ENCODE assay signal across 4 fruit fly cellular contexts in the genomic region with DNA sequence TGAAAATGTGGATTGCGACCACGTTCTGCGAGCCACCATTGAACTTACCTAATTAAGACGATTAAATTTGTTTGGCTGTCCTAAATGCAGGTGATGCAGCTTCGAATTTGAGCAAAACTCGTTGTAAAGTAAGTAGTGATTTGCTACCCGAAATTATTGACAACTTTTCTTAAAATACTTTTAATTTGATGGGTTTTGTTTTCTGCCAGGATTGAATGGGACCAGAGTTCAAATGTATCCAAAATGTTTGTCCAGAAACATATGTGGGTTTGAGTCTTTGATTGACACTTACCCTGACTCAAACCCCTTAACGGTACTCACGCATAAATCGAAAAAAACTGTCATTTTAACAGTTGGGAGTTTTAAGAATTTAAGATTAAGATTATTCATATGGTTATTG.
TF ChIP-seq lines count a peak whose summit lies in the region.

Gene CG15715, minus strand, starts transcription at position 274 of the 400 bp plus-strand sequence.

- peak; percentile 47 for TF ChIP-seq CTCF in whole organism, embryonic (GFP tag; optimal IDR thresholded peaks at IDR 0.05; lab: Kevin White, UChicago)

TF ChIP-seq in whole organism, adult, 20 proteins besides CTCF, POLR2A, EP300 and RAD21:
- TF ChIP-seq CG33017 (tag; optimal IDR thresholded peaks at IDR 0.05; lab: Kevin White, UChicago) (no peak), Mnt (GFP tag; optimal IDR thresholded peaks at IDR 0.05; lab: Kevin White, UChicago) (peak; percentile 42), CG12768 (GFP tag; optimal IDR thresholded peaks at IDR 0.05; lab: Kevin White, UChicago) (no peak), bab1 (GFP tag; optimal IDR thresholded peaks at IDR 0.05; lab: Kevin White, UChicago) (peak; percentile 55), ovo (GFP tag; optimal IDR thresholded peaks at IDR 0.05; lab: Kevin White, UChicago) (peak; percentile 78), CG1620 (GFP tag; optimal IDR thresholded peaks at IDR 0.05; lab: Kevin White, UChicago) (no peak)

TF ChIP-seq in whole organism, embryonic, 481 proteins besides CTCF, POLR2A, EP300 and RAD21 (continues in another document):
- TF ChIP-seq CG31224 (GFP tag; IDR thresholded peaks at IDR 0.05; lab: Robert Waterston, UW) (no peak), CG14860 (GFP tag; IDR thresholded peaks at IDR 0.05; lab: Robert Waterston, UW; ENCODE audit: partially characterized antibody) (no peak), CG9215 (GFP tag; IDR thresholded peaks at IDR 0.05; lab: Robert Waterston, UW) (no peak), CG7556 (GFP tag; optimal IDR thresholded peaks at IDR 0.05; lab: Kevin White, UChicago) (no peak), Ssrp (tag; optimal IDR thresholded peaks at IDR 0.05; lab: Kevin White, UChicago) (no peak), CG6683 (GFP tag; optimal IDR thresholded peaks at IDR 0.05; lab: Kevin White, UChicago) (no peak), NFAT (GFP tag; IDR thresholded peaks at IDR 0.05; lab: Robert Waterston, UW) (no peak), CG33213 (GFP tag; optimal IDR thresholded peaks at IDR 0.05; lab: Kevin White, UChicago) (peak; percentile 81), CG11695 (GFP tag; IDR thresholded peaks at IDR 0.05; lab: Robert Waterston, UW) (no peak), tio (GFP tag; optimal IDR thresholded peaks at IDR 0.05; lab: Kevin White, UChicago) (no peak), CG8290 (GFP tag; optimal IDR thresholded peaks at IDR 0.05; lab: Kevin White, UChicago) (peak; percentile 48), CG8290 (tag; optimal IDR thresholded peaks at IDR 0.05; lab: Kevin White, UChicago) (peak in 1 of 2 experiments; percentile 71), Lpt (GFP tag; optimal IDR thresholded peaks at IDR 0.05; lab: Kevin White, UChicago) (no peak), oc (tag; optimal IDR thresholded peaks at IDR 0.05; lab: Kevin White, UChicago) (no peak), esg (GFP tag; conservative IDR thresholded peaks at IDR 0.05; lab: Robert Waterston, UW) (no peak), Blimp-1 (GFP tag; optimal IDR thresholded peaks at IDR 0.05; lab: Kevin White, UChicago) (no peak), Nf-YC (tag; optimal IDR thresholded peaks at IDR 0.05; lab: Kevin White, UChicago) (no peak), Hmr (GFP tag; optimal IDR thresholded peaks at IDR 0.05; lab: Kevin White, UChicago) (no peak), cas (GFP tag; IDR thresholded peaks at IDR 0.05; lab: Robert Waterston, UW) (no peak), mirr (GFP tag; optimal IDR thresholded peaks at IDR 0.05; lab: Kevin White, UChicago) (no peak), CG17802 (tag; optimal IDR thresholded peaks at IDR 0.05; lab: Kevin White, UChicago) (no peak), zen (tag; optimal IDR thresholded peaks at IDR 0.05; lab: Kevin White, UChicago) (no peak), kay (GFP tag; optimal IDR thresholded peaks at IDR 0.05; lab: Kevin White, UChicago) (no peak), inv (GFP tag; IDR thresholded peaks at IDR 0.05; lab: Robert Waterston, UW; ENCODE audit: partially characterized antibody) (no peak), CG8924 (tag; optimal IDR thresholded peaks at IDR 0.05; lab: Kevin White, UChicago) (peak; percentile 9), CG8281 (tag; optimal IDR thresholded peaks at IDR 0.05; lab: Kevin White, UChicago) (no peak), CG2875 (GFP tag; optimal IDR thresholded peaks at IDR 0.05; lab: Kevin White, UChicago) (no peak), CG30403 (GFP tag; optimal IDR thresholded peaks at IDR 0.05; lab: Kevin White, UChicago) (no peak)

TF ChIP-seq in whole organism, prepupa, 60 proteins besides CTCF, POLR2A, EP300 and RAD21:
- TF ChIP-seq CG11294 (GFP tag; IDR thresholded peaks at IDR 0.05; lab: Robert Waterston, UW) (no peak), Blimp-1 (GFP tag; optimal IDR thresholded peaks at IDR 0.05; lab: Kevin White, UChicago) (peak; percentile 4), CG3032 (tag; optimal IDR thresholded peaks at IDR 0.05; lab: Kevin White, UChicago) (peak; percentile 1)

TF ChIP-seq in whole organism, pupa, 21 proteins besides CTCF, POLR2A, EP300 and RAD21:
- peak; percentile 66 for TF ChIP-seq D1 (tag; optimal IDR thresholded peaks at IDR 0.05; lab: Kevin White, UChicago)
- TF ChIP-seq fd96Ca (GFP tag; IDR thresholded peaks at IDR 0.05; lab: Robert Waterston, UW) = no peak
